Worm (Caenorhabditis elegans) whole organism, late embryonic: ENCODE results near the gene sti-1.

Source experiments
- C08G9.2 ChIP-seq: sonication (generic microtip); optimal IDR thresholded peaks from 2 replicates; lab custom pipeline; 2016; ENCODE audit warnings: mild to moderate bottlenecking, missing genetic modification characterization, moderate library complexity, missing compliant biosample characterization
- C38D4.7 ChIP-seq: fragments of 200-800 bp; sonication (Bioruptor generic); optimal IDR thresholded peaks from 2 replicates; lab custom pipeline; 2018; ENCODE audit warnings: mild to moderate bottlenecking, missing genetic modification characterization, moderate library complexity, missing compliant biosample characterization
- K09A11.1 ChIP-seq: sonication (generic microtip); optimal IDR thresholded peaks from 2 replicates; lab custom pipeline; 2017; ENCODE audit warnings: antibody characterized with exemption, mild to moderate bottlenecking, missing genetic modification characterization, missing compliant biosample characterization; ENCODE audit not compliant: insufficient read depth
- T23F11.4 ChIP-seq: fragments of 200-800 bp; sonication (Bioruptor generic); optimal IDR thresholded peaks from 2 replicates; lab custom pipeline; 2018; ENCODE audit warnings: mild to moderate bottlenecking, missing genetic modification characterization, missing compliant biosample characterization
- Y22D7AL.16 ChIP-seq: sonication (generic microtip); optimal IDR thresholded peaks from 2 replicates; lab custom pipeline; 2016; ENCODE audit warnings: missing genetic modification characterization, missing compliant biosample characterization
- ahr-1 ChIP-seq: sonication (generic microtip); optimal IDR thresholded peaks from 2 replicates; lab custom pipeline; 2016; ENCODE audit warnings: missing genetic modification characterization, missing compliant biosample characterization
- ceh-18 ChIP-seq: sonication (generic microtip); optimal IDR thresholded peaks from 2 replicates; lab custom pipeline; 2016; ENCODE audit warnings: missing genetic modification characterization, missing compliant biosample characterization
- ceh-22 ChIP-seq: sonication (generic microtip); optimal IDR thresholded peaks from 2 replicates; lab custom pipeline; 2017; ENCODE audit warnings: missing biosample characterization, missing genetic modification characterization
- ceh-24 ChIP-seq: sonication (generic microtip); optimal IDR thresholded peaks from 2 replicates; lab custom pipeline; 2016; ENCODE audit warnings: mild to moderate bottlenecking, missing genetic modification characterization, missing compliant biosample characterization
- ceh-30 ChIP-seq: fragments of 150-350 bp; optimal IDR thresholded peaks from 2 replicates; lab custom pipeline; 2014; ENCODE audit warnings: missing biosample characterization, missing genetic modification characterization
- ceh-31 ChIP-seq: sonication (generic microtip); optimal IDR thresholded peaks from 2 replicates; lab custom pipeline; 2016; ENCODE audit warnings: missing genetic modification characterization, missing compliant biosample characterization
- ceh-34 ChIP-seq: sonication (generic microtip); optimal IDR thresholded peaks from 2 replicates; lab custom pipeline; 2016; ENCODE audit warnings: mild to moderate bottlenecking, missing genetic modification characterization, missing compliant biosample characterization
- ceh-48 ChIP-seq: sonication (generic microtip); optimal IDR thresholded peaks from 2 replicates; lab custom pipeline; 2016; ENCODE audit warnings: missing genetic modification characterization, inconsistent platforms, missing compliant biosample characterization
- ceh-6 ChIP-seq: fragments of 200-800 bp; sonication (Bioruptor generic); optimal IDR thresholded peaks from 2 replicates; lab custom pipeline; 2018; ENCODE audit warnings: mild to moderate bottlenecking, missing genetic modification characterization, missing compliant biosample characterization
- ceh-9 ChIP-seq: sonication (generic microtip); optimal IDR thresholded peaks from 2 replicates; lab custom pipeline; 2016; ENCODE audit warnings: mild to moderate bottlenecking, missing genetic modification characterization, inconsistent platforms, missing compliant biosample characterization
- elt-2 ChIP-seq: sonication (generic microtip); optimal IDR thresholded peaks from 2 replicates; lab custom pipeline; 2016; ENCODE audit warnings: missing genetic modification reagents, missing genetic modification characterization, missing compliant biosample characterization
- elt-4 ChIP-seq: sonication (generic microtip); optimal IDR thresholded peaks from 2 replicates; lab custom pipeline; 2016; ENCODE audit warnings: missing genetic modification characterization, missing compliant biosample characterization
- ets-4 ChIP-seq: sonication (generic microtip); optimal IDR thresholded peaks from 2 replicates; lab custom pipeline; 2016; ENCODE audit warnings: missing genetic modification characterization, missing compliant biosample characterization
- eyg-1 ChIP-seq: sonication (generic microtip); optimal IDR thresholded peaks from 2 replicates; lab custom pipeline; 2016; ENCODE audit warnings: missing genotype, missing genetic modification characterization, missing compliant biosample characterization
- fax-1 ChIP-seq: sonication (generic microtip); optimal IDR thresholded peaks from 2 replicates; lab custom pipeline; 2016; ENCODE audit warnings: missing genotype, missing genetic modification characterization, missing compliant biosample characterization
- gmeb-2 ChIP-seq: sonication (generic microtip); optimal IDR thresholded peaks from 2 replicates; lab custom pipeline; 2016; ENCODE audit warnings: missing genetic modification characterization, inconsistent platforms, missing compliant biosample characterization
- hlh-13 ChIP-seq: fragments of 200-800 bp; sonication (Bioruptor generic); optimal IDR thresholded peaks from 2 replicates; lab custom pipeline; 2018; ENCODE audit warnings: mild to moderate bottlenecking, missing genetic modification characterization, missing compliant biosample characterization
- hlh-6 ChIP-seq: sonication (generic microtip); optimal IDR thresholded peaks from 2 replicates; lab custom pipeline; 2016; ENCODE audit warnings: missing genotype, missing genetic modification characterization, missing compliant biosample characterization
- hlh-8 ChIP-seq: sonication (generic microtip); optimal IDR thresholded peaks from 2 replicates; lab custom pipeline; 2016; ENCODE audit warnings: missing genotype, missing genetic modification characterization, missing compliant biosample characterization
- lin-11 ChIP-seq: fragments of 200-800 bp; sonication (Bioruptor generic); optimal IDR thresholded peaks from 2 replicates; lab custom pipeline; 2018; ENCODE audit warnings: mild to moderate bottlenecking, missing genetic modification characterization, missing compliant biosample characterization
- mec-3 ChIP-seq: sonication (generic microtip); optimal IDR thresholded peaks from 2 replicates; lab custom pipeline; 2016; ENCODE audit warnings: borderline replicate concordance, missing genetic modification characterization, missing compliant biosample characterization
- nfya-1 ChIP-seq: sonication (generic microtip); optimal IDR thresholded peaks from 2 replicates; lab custom pipeline; 2017; ENCODE audit warnings: missing genetic modification characterization, mild to moderate bottlenecking, missing compliant biosample characterization, antibody characterized with exemption, moderate library complexity
- nhr-11 ChIP-seq: fragments of 150-350 bp; optimal IDR thresholded peaks from 2 replicates; lab custom pipeline; 2014; ENCODE audit warnings: missing biosample characterization, missing genetic modification characterization
- nhr-232 ChIP-seq: sonication (generic microtip); optimal IDR thresholded peaks from 2 replicates; lab custom pipeline; 2016; ENCODE audit warnings: missing genetic modification characterization, missing compliant biosample characterization
- odd-2 ChIP-seq: sonication (generic microtip); optimal IDR thresholded peaks from 2 replicates; lab custom pipeline; 2017; ENCODE audit warnings: antibody characterized with exemption, mild to moderate bottlenecking, missing genetic modification characterization, missing compliant biosample characterization
- pat-9 ChIP-seq: fragments of 200-800 bp; sonication (Bioruptor generic); optimal IDR thresholded peaks from 2 replicates; lab custom pipeline; 2018; ENCODE audit warnings: mild to moderate bottlenecking, missing genetic modification characterization, moderate library complexity, missing compliant biosample characterization
- pha-4 ChIP-seq: fragments of 150-350 bp; optimal IDR thresholded peaks from 2 replicates; lab custom pipeline; 2018; ENCODE audit warnings: missing biosample characterization, missing genetic modification reagents, missing genetic modification characterization
- pqm-1 ChIP-seq: sonication (generic microtip); optimal IDR thresholded peaks from 2 replicates; lab custom pipeline; 2016; ENCODE audit warnings: missing genetic modification characterization, missing compliant biosample characterization
- pros-1 ChIP-seq: fragments of 150-350 bp; optimal IDR thresholded peaks from 2 replicates; lab custom pipeline; 2014; ENCODE audit warnings: missing biosample characterization, missing genetic modification reagents, missing genetic modification characterization
- ref-2 ChIP-seq: sonication (generic microtip); optimal IDR thresholded peaks from 2 replicates; lab custom pipeline; 2016; ENCODE audit warnings: missing genetic modification characterization, missing compliant biosample characterization
- tbx-2 ChIP-seq: sonication (generic microtip); optimal IDR thresholded peaks from 2 replicates; lab custom pipeline; 2016; ENCODE audit warnings: missing genetic modification characterization, missing compliant biosample characterization
- tbx-7 ChIP-seq: sonication (generic microtip); optimal IDR thresholded peaks from 2 replicates; lab custom pipeline; 2016; ENCODE audit warnings: missing genotype, missing genetic modification characterization, missing compliant biosample characterization
- ttx-3 ChIP-seq: sonication (generic microtip); optimal IDR thresholded peaks from 2 replicates; lab custom pipeline; 2016; ENCODE audit warnings: missing genetic modification reagents, missing genetic modification characterization, missing compliant biosample characterization
- unc-3 ChIP-seq, 2 experiments: fragments of 200-800 bp in 1 of 2; sonication (Bioruptor generic) in 1 of 2; sonication (generic microtip) in 1 of 2; conservative IDR thresholded peaks in 1 of 2; optimal IDR thresholded peaks in 1 of 2; 2 replicates each; pipeline versions ENCODE4 v1.3.6 to Lab custom; 2016 to 2022; ENCODE audit warnings: missing compliant biosample characterization in 2 of 2, missing genetic modification characterization in 2 of 2, missing genetic modification reagents in 1 of 2
- unc-86 ChIP-seq: sonication (generic microtip); optimal IDR thresholded peaks from 2 replicates; lab custom pipeline; 2016; ENCODE audit warnings: missing genetic modification characterization, missing compliant biosample characterization

Gene sti-1

ce11 chrV:777285-777684, 4.0 kb downstream of the sti-1 start, which contains the start of gene R09E12.9:
Gene R09E12.9 (plus strand): TSS chrV:777600.
- TF ChIP-seq tbx-7 (tag; lab: Kevin White, UChicago) = no peak
- TF ChIP-seq ceh-6 (GFP tag; lab: Kevin White, UChicago) = no peak
- TF ChIP-seq pha-4 = no peak

- TF ChIP-seq ets-4 (tag; lab: Kevin White, UChicago) (no peak), pqm-1 (tag; lab: Kevin White, UChicago) (no peak), fax-1 (no peak), elt-2 (no peak), eyg-1 (no peak), unc-3 (GFP tag; conservative IDR thresholded peaks at IDR 0.05; lab: Robert Waterston, UW) (no peak), unc-3 (tag; optimal IDR thresholded peaks at IDR 0.05; lab: Kevin White, UChicago) (no peak), C38D4.7 (GFP tag; lab: Kevin White, UChicago) (no peak), nhr-232 (tag; lab: Kevin White, UChicago) (no peak), mec-3 (no peak), gmeb-2 (tag; lab: Kevin White, UChicago) (no peak), hlh-6 (no peak), pat-9 (tag; lab: Kevin White, UChicago) (no peak), hlh-8 (tag; lab: Kevin White, UChicago) (no peak)
Measured at ce11 chrV:778339-778738, 5.0 kb downstream of the sti-1 start, which contains the start of gene srbc-59. Gene srbc-59 (plus strand): TSS chrV:778639.

ce11 chrV:779999-780398, 6.7 kb downstream of the sti-1 start, which contains the start of gene srbc-60:
Gene srbc-60 (plus strand): TSS chrV:780299.
- no peak for TF ChIP-seq pros-1 (tag; lab: Kevin White, UChicago)
- no peak for TF ChIP-seq hlh-8 (tag; lab: Kevin White, UChicago)
- no peak for TF ChIP-seq ceh-6 (GFP tag; lab: Kevin White, UChicago)
- TF ChIP-seq ttx-3 (tag; lab: Kevin White, UChicago) = no peak
- no peak for TF ChIP-seq ceh-48 (tag; lab: Kevin White, UChicago)
- TF ChIP-seq T23F11.4 = no peak
- TF ChIP-seq ceh-24 = no peak
- no peak for TF ChIP-seq elt-4 (tag; lab: Kevin White, UChicago)
- TF ChIP-seq ceh-34 (tag; lab: Kevin White, UChicago) = no peak
- TF ChIP-seq pha-4 = no peak
- no peak for TF ChIP-seq Y22D7AL.16 (tag; lab: Kevin White, UChicago)
- no peak for TF ChIP-seq ahr-1 (tag; lab: Kevin White, UChicago)
- TF ChIP-seq tbx-2 (tag; lab: Kevin White, UChicago) = no peak
- no peak for TF ChIP-seq nhr-232 (tag; lab: Kevin White, UChicago)
- no peak for TF ChIP-seq odd-2
- no peak for TF ChIP-seq unc-86 (tag; lab: Kevin White, UChicago)
- TF ChIP-seq ceh-18 (tag; lab: Kevin White, UChicago) = no peak
- TF ChIP-seq ceh-22 (tag; lab: Kevin White, UChicago) = no peak

- TF ChIP-seq nhr-11 (tag; lab: Kevin White, UChicago) (no peak), hlh-13 (GFP tag; lab: Kevin White, UChicago) (no peak), lin-11 (tag; lab: Kevin White, UChicago) (no peak), fax-1 (no peak), nhr-232 (tag; lab: Kevin White, UChicago) (no peak), gmeb-2 (tag; lab: Kevin White, UChicago) (no peak), odd-2 (no peak), hlh-6 (no peak), ceh-34 (tag; lab: Kevin White, UChicago) (no peak)
Measured at ce11 chrV:782432-782831, 9.1 kb downstream of the sti-1 start, which contains the start of gene srab-16. Gene srab-16 (plus strand): TSS chrV:782732.

- TF ChIP-seq Y22D7AL.16 (tag; lab: Kevin White, UChicago) (no peak), pqm-1 (tag; lab: Kevin White, UChicago) (no peak), ceh-24 (no peak), ceh-30 (tag; lab: Kevin White, UChicago) (no peak), ceh-9 (tag; lab: Kevin White, UChicago) (no peak), nhr-11 (tag; lab: Kevin White, UChicago) (no peak), ahr-1 (tag; lab: Kevin White, UChicago) (no peak), ttx-3 (tag; lab: Kevin White, UChicago) (no peak), ref-2 (tag; lab: Kevin White, UChicago) (no peak), ceh-31 (no peak), mec-3 (no peak), ceh-18 (tag; lab: Kevin White, UChicago) (no peak), nfya-1 (tag; lab: Kevin White, UChicago) (no peak), K09A11.1 (tag; lab: Kevin White, UChicago) (no peak), T23F11.4 (no peak), C08G9.2 (tag; lab: Kevin White, UChicago) (no peak)
Measured at ce11 chrV:794092-794491, 20.8 kb downstream of the sti-1 start.
